Worm (Caenorhabditis elegans) whole organism, midembryonic: ENCODE measurements around the gene F46H5.2.

Experiments used
- T22C8.4 ChIP-seq: fragments of 200-800 bp; sonication (Bioruptor generic); IDR thresholded peaks from 2 replicates; pipeline ENCODE4 v1.3.6; 2022; ENCODE audit warnings: missing genetic modification characterization, missing compliant biosample characterization
- cog-1 ChIP-seq: sonication (generic microtip); optimal IDR thresholded peaks from 2 replicates; lab custom pipeline; 2016; ENCODE audit warnings: missing genetic modification characterization, missing compliant biosample characterization
- klf-2 ChIP-seq: fragments of 200-800 bp; sonication (Bioruptor generic); conservative IDR thresholded peaks from 2 replicates; pipeline ENCODE4 v1.3.6; 2022; ENCODE audit warnings: missing genetic modification reagents, missing genetic modification characterization, missing compliant biosample characterization
- med-1 ChIP-seq: sonication (generic microtip); optimal IDR thresholded peaks from 2 replicates; lab custom pipeline; 2017; ENCODE audit warnings: missing genetic modification characterization, mild to moderate bottlenecking, missing compliant biosample characterization, antibody characterized with exemption, missing genetic modification reagents; ENCODE audit not compliant: insufficient read depth
- ref-1 ChIP-seq: fragments of 200-800 bp; sonication (Bioruptor generic); conservative IDR thresholded peaks from 2 replicates; pipeline ENCODE4 v1.3.6; 2022; ENCODE audit warnings: missing genetic modification reagents, missing genetic modification characterization, missing compliant biosample characterization
- tab-1 ChIP-seq: fragments of 200-800 bp; sonication (Bioruptor generic); IDR thresholded peaks from 2 replicates; pipeline ENCODE4 v1.3.6; 2022; ENCODE audit warnings: missing genetic modification characterization, missing compliant biosample characterization
- ztf-23 ChIP-seq: fragments of 200-800 bp; sonication (Bioruptor generic); IDR thresholded peaks from 2 replicates; pipeline ENCODE4 v1.3.6; 2022; ENCODE audit warnings: missing genetic modification reagents, missing genetic modification characterization, missing compliant biosample characterization
- ztf-29 ChIP-seq: fragments of 200-800 bp; sonication (Bioruptor generic); IDR thresholded peaks from 2 replicates; pipeline ENCODE4 v1.3.6; 2022; ENCODE audit warnings: missing genetic modification reagents, missing genetic modification characterization, missing compliant biosample characterization

DNA sequence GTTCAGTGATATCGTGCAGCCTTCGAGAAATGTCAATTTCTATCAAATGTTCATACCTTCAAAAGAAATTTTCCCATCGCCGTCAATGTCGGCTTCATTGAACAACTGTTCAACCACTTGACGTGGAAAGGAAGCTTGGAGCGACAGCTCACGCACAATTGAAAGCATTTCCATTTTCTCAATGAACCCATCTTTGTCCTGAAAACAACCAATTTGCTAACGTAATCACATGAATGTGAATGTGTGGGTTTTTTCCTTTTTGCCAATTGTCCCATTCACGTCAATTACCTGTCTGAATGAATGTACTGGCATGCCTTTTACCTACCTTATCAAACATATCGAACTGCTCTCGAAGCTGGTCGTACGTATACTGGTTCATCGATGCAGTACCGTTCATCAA lies 30.9 kb downstream of the F46H5.2 start:
- TF ChIP-seq ztf-23 (GFP tag; lab: Robert Waterston, UW) (no peak), klf-2 (GFP tag; lab: Robert Waterston, UW) (no peak), med-1 (GFP tag; lab: Kevin White, UChicago) (no peak), T22C8.4 (GFP tag; lab: Robert Waterston, UW) (no peak), cog-1 (tag; lab: Kevin White, UChicago) (no peak), tab-1 (GFP tag; lab: Robert Waterston, UW) (no peak), ref-1 (GFP tag; lab: Robert Waterston, UW) (no peak), ztf-29 (GFP tag; lab: Robert Waterston, UW) (no peak)
